Fruit fly (Drosophila melanogaster) whole organism, embryonic: ENCODE results near the gene CG5246.

Experiments
- Ada2b ChIP-seq: fragments of 200-800 bp; sonication (Bioruptor generic); IDR thresholded peaks from 2 replicates; pipeline ENCODE4 v1.3.6; 2022; ENCODE audit warnings: missing biosample characterization, missing genetic modification characterization
- Atf6 ChIP-seq: fragments of 200-800 bp; sonication (Bioruptor generic); IDR thresholded peaks from 2 replicates; pipeline ENCODE4 v1.3.6; 2022; ENCODE audit warnings: missing biosample characterization, missing genetic modification characterization
- CG10147 ChIP-seq: fragments of 200-800 bp; sonication (Bioruptor generic); optimal IDR thresholded peaks from 2 replicates; lab custom pipeline; 2019; ENCODE audit warnings: missing biosample characterization, mild to moderate bottlenecking, missing genetic modification characterization, moderate library complexity
- CG10462 ChIP-seq: fragments of 200-800 bp; sonication (Bioruptor generic); optimal IDR thresholded peaks from 2 replicates; lab custom pipeline; 2016; ENCODE audit warnings: missing biosample characterization, missing genetic modification characterization
- CG10543 ChIP-seq: fragments of 200-800 bp; sonication (Bioruptor generic); optimal IDR thresholded peaks from 3 replicates; lab custom pipeline; 2017; ENCODE audit warnings: missing biosample characterization, mild to moderate bottlenecking, missing genetic modification characterization, moderate library complexity
- CG11247 ChIP-seq: fragments of 200-800 bp; sonication (Bioruptor generic); IDR thresholded peaks from 2 replicates; pipeline ENCODE4 v1.3.6; 2022; ENCODE audit warnings: missing biosample characterization, missing genetic modification characterization
- CG11398 ChIP-seq: fragments of 200-800 bp; sonication (Bioruptor generic); optimal IDR thresholded peaks from 2 replicates; lab custom pipeline; 2016; ENCODE audit warnings: missing biosample characterization, missing genetic modification characterization
- CG13123 ChIP-seq: fragments of 200-800 bp; sonication (Bioruptor generic); optimal IDR thresholded peaks from 2 replicates; lab custom pipeline; 2016; ENCODE audit warnings: missing biosample characterization, missing genetic modification characterization
- CG13287 ChIP-seq: fragments of 200-800 bp; sonication (Bioruptor generic); IDR thresholded peaks from 2 replicates; pipeline ENCODE4 v1.3.6; 2022; ENCODE audit warnings: missing biosample characterization, missing genetic modification characterization; ENCODE audit not compliant: partially characterized antibody
- CG13296 ChIP-seq: fragments of 200-800 bp; sonication (Bioruptor generic); optimal IDR thresholded peaks from 3 replicates; lab custom pipeline; 2018; ENCODE audit warnings: missing biosample characterization, mild to moderate bottlenecking, missing genetic modification characterization
- CG13624 ChIP-seq: fragments of 200-800 bp; sonication (Bioruptor generic); optimal IDR thresholded peaks from 2 replicates; lab custom pipeline; 2016; ENCODE audit warnings: missing biosample characterization, missing genetic modification characterization
- CG1647 ChIP-seq: fragments of 200-800 bp; sonication (Bioruptor generic); optimal IDR thresholded peaks from 3 replicates; lab custom pipeline; 2016; ENCODE audit warnings: missing biosample characterization, missing genetic modification characterization
- CG16815 ChIP-seq: fragments of 200-800 bp; sonication (Bioruptor generic); optimal IDR thresholded peaks from 3 replicates; lab custom pipeline; 2017; ENCODE audit warnings: missing biosample characterization, mild to moderate bottlenecking, missing genetic modification characterization
- CG17361 ChIP-seq: fragments of 200-800 bp; sonication (Bioruptor generic); IDR thresholded peaks from 3 replicates; pipeline ENCODE4 v1.3.6; 2022; ENCODE audit warnings: missing biosample characterization, missing genetic modification characterization
- CG2712 ChIP-seq: fragments of 200-800 bp; optimal IDR thresholded peaks from 3 replicates; lab custom pipeline; 2019; ENCODE audit warnings: missing biosample characterization, mild to moderate bottlenecking, missing genetic modification characterization, moderate library complexity
- CG2889 ChIP-seq: fragments of 200-800 bp; sonication (Bioruptor generic); IDR thresholded peaks from 3 replicates; pipeline ENCODE4 v1.3.6; 2022; ENCODE audit warnings: missing biosample characterization, missing genetic modification characterization
- CG31224 ChIP-seq: fragments of 200-800 bp; sonication (Bioruptor generic); IDR thresholded peaks from 2 replicates; pipeline ENCODE4 v1.3.6; 2022; ENCODE audit warnings: missing biosample characterization, missing genetic modification characterization
- CG4707 ChIP-seq: fragments of 200-800 bp; sonication (Bioruptor generic); optimal IDR thresholded peaks from 2 replicates; lab custom pipeline; 2018; ENCODE audit warnings: missing biosample characterization, mild to moderate bottlenecking, missing genetic modification characterization, moderate library complexity
- CG6791 ChIP-seq: fragments of 200-800 bp; sonication (Bioruptor generic); IDR thresholded peaks from 3 replicates; pipeline ENCODE4 v1.3.6; 2022; ENCODE audit warnings: missing biosample characterization, missing genetic modification characterization; ENCODE audit not compliant: partially characterized antibody
- CG6854 ChIP-seq: fragments of 200-800 bp; sonication (Bioruptor generic); optimal IDR thresholded peaks from 3 replicates; lab custom pipeline; 2017; ENCODE audit warnings: missing biosample characterization, mild to moderate bottlenecking, missing genetic modification characterization
- CG8359 ChIP-seq: fragments of 200-800 bp; sonication (Bioruptor generic); optimal IDR thresholded peaks from 2 replicates; lab custom pipeline; 2017; ENCODE audit warnings: missing biosample characterization, mild to moderate bottlenecking, missing genetic modification characterization, borderline replicate concordance
- CG8765 ChIP-seq: fragments of 200-800 bp; sonication (Bioruptor generic); IDR thresholded peaks from 2 replicates; pipeline ENCODE4 v1.3.6; 2022; ENCODE audit warnings: missing biosample characterization, missing genetic modification characterization
- CG9609 ChIP-seq: fragments of 200-800 bp; sonication (Bioruptor generic); optimal IDR thresholded peaks from 3 replicates; lab custom pipeline; 2016; ENCODE audit warnings: missing biosample characterization, missing genetic modification characterization
- CG9932 ChIP-seq: fragments of 200-800 bp; sonication (Bioruptor generic); IDR thresholded peaks from 2 replicates; pipeline ENCODE4 v1.3.6; 2022; ENCODE audit warnings: missing biosample characterization, missing genetic modification characterization
- Doc2 ChIP-seq: fragments of 200-800 bp; sonication (Bioruptor generic); IDR thresholded peaks from 2 replicates; pipeline ENCODE4 v1.3.6; 2022; ENCODE audit warnings: missing biosample characterization, missing genetic modification characterization
- Hr39 ChIP-seq: fragments of >200 bp; optimal IDR thresholded peaks from 2 replicates; lab custom pipeline; 2017
- Med ChIP-seq: fragments of 200-800 bp; sonication (Bioruptor generic); peaks from one replicate; lab custom pipeline; 2016; ENCODE audit warnings: missing biosample characterization, missing genetic modification characterization, mild to moderate bottlenecking, inconsistent platforms, moderate library complexity
- Oli ChIP-seq: fragments of 200-800 bp; sonication (Bioruptor generic); optimal IDR thresholded peaks from 2 replicates; lab custom pipeline; 2018; ENCODE audit warnings: missing biosample characterization, mild to moderate bottlenecking, missing genetic modification characterization, moderate library complexity
- Scr ChIP-seq: fragments of 200-800 bp; sonication (Bioruptor generic); IDR thresholded peaks from 2 replicates; pipeline ENCODE4 v1.3.6; 2022; ENCODE audit warnings: missing biosample characterization, missing genetic modification characterization; ENCODE audit not compliant: partially characterized antibody
- crp ChIP-seq, 2 experiments: fragments of 200-800 bp; sonication (Bioruptor generic); optimal IDR thresholded peaks; 2 replicates in 1 of 2; 3 replicates in 1 of 2; lab custom pipeline; 2017; ENCODE audit warnings: missing biosample characterization in 2 of 2, missing genetic modification characterization in 2 of 2, mild to moderate bottlenecking in 1 of 2, moderate library complexity in 1 of 2
- da ChIP-seq: fragments of 200-800 bp; sonication (Bioruptor generic); optimal IDR thresholded peaks from 2 replicates; lab custom pipeline; 2016; ENCODE audit warnings: missing biosample characterization, missing genetic modification characterization
- dan ChIP-seq: fragments of 200-800 bp; sonication (Bioruptor generic); IDR thresholded peaks from 2 replicates; pipeline ENCODE4 v1.3.6; 2022; ENCODE audit warnings: missing biosample characterization, missing genetic modification characterization
- danr ChIP-seq: fragments of 200-800 bp; sonication (Bioruptor generic); IDR thresholded peaks from 2 replicates; pipeline ENCODE4 v1.3.6; 2022; ENCODE audit warnings: missing biosample characterization, missing genetic modification characterization
- ems ChIP-seq: fragments of 200-800 bp; sonication (Bioruptor generic); optimal IDR thresholded peaks from 3 replicates; lab custom pipeline; 2016; ENCODE audit warnings: missing biosample characterization, missing genetic modification characterization
- fd64A ChIP-seq: fragments of 200-800 bp; sonication (Bioruptor generic); optimal IDR thresholded peaks from 3 replicates; lab custom pipeline; 2018; ENCODE audit warnings: missing biosample characterization, mild to moderate bottlenecking, missing genetic modification characterization
- gce ChIP-seq: fragments of 200-800 bp; sonication (Bioruptor generic); IDR thresholded peaks from 3 replicates; pipeline ENCODE4 v1.3.6; 2022; ENCODE audit warnings: missing biosample characterization, missing genetic modification characterization
- gcm2 ChIP-seq: fragments of 200-800 bp; sonication (Bioruptor generic); optimal IDR thresholded peaks from 2 replicates; lab custom pipeline; 2016; ENCODE audit warnings: missing biosample characterization, missing genetic modification characterization
- insv ChIP-seq, 2 experiments: fragments of 200-800 bp; sonication (Bioruptor generic); optimal IDR thresholded peaks; 3 replicates each; lab custom pipeline; 2016 to 2018; ENCODE audit warnings: missing biosample characterization in 2 of 2, missing genetic modification characterization in 2 of 2
- lbe ChIP-seq: fragments of 200-800 bp; sonication (Bioruptor generic); optimal IDR thresholded peaks from 2 replicates; lab custom pipeline; 2016; ENCODE audit warnings: missing biosample characterization, mild to moderate bottlenecking, missing genetic modification characterization
- maf-S ChIP-seq: fragments of 200-800 bp; sonication (Bioruptor generic); optimal IDR thresholded peaks from 2 replicates; lab custom pipeline; 2016; ENCODE audit warnings: missing biosample characterization, missing genetic modification characterization
- mld ChIP-seq: fragments of 200-800 bp; sonication (Bioruptor generic); IDR thresholded peaks from 3 replicates; pipeline ENCODE4 v1.3.6; 2022; ENCODE audit warnings: missing biosample characterization, missing genetic modification characterization; ENCODE audit not compliant: partially characterized antibody
- nerfin-1 ChIP-seq: fragments of 200-800 bp; sonication (Bioruptor generic); optimal IDR thresholded peaks from 3 replicates; lab custom pipeline; 2019; ENCODE audit warnings: missing biosample characterization, mild to moderate bottlenecking, missing genetic modification characterization, moderate library complexity
- nom ChIP-seq: fragments of 200-800 bp; sonication (Bioruptor generic); optimal IDR thresholded peaks from 2 replicates; lab custom pipeline; 2017; ENCODE audit warnings: missing biosample characterization, missing genetic modification characterization, mild to moderate bottlenecking, moderate library complexity, missing genetic modification reagents
- phol ChIP-seq: fragments of 200-800 bp; sonication (Bioruptor generic); optimal IDR thresholded peaks from 3 replicates; lab custom pipeline; 2018; ENCODE audit warnings: missing biosample characterization, mild to moderate bottlenecking, missing genetic modification characterization, moderate library complexity
- pros ChIP-seq: fragments of 200-800 bp; sonication (Bioruptor generic); optimal IDR thresholded peaks from 3 replicates; lab custom pipeline; 2019; ENCODE audit warnings: missing biosample characterization, mild to moderate bottlenecking, missing genetic modification characterization, moderate library complexity
- sd ChIP-seq: fragments of 200-800 bp; sonication (Bioruptor generic); optimal IDR thresholded peaks from 3 replicates; lab custom pipeline; 2018; ENCODE audit warnings: missing biosample characterization, mild to moderate bottlenecking, missing genetic modification characterization, moderate library complexity
- sqz ChIP-seq: fragments of 200-800 bp; sonication (Bioruptor generic); optimal IDR thresholded peaks from 3 replicates; lab custom pipeline; 2018; ENCODE audit warnings: missing biosample characterization, mild to moderate bottlenecking, missing genetic modification characterization
- unpg ChIP-seq: fragments of 200-800 bp; sonication (Bioruptor generic); optimal IDR thresholded peaks from 3 replicates; lab custom pipeline; 2018; ENCODE audit warnings: missing biosample characterization, mild to moderate bottlenecking, missing genetic modification characterization, moderate library complexity
- vfl ChIP-seq: fragments of 200-800 bp; sonication (Bioruptor generic); optimal IDR thresholded peaks from 2 replicates; lab custom pipeline; 2016; ENCODE audit warnings: missing biosample characterization, missing genetic modification characterization
- vvl ChIP-seq: fragments of 200-800 bp; sonication (Bioruptor generic); IDR thresholded peaks from 2 replicates; pipeline ENCODE4 v1.3.6; 2022; ENCODE audit warnings: missing biosample characterization, missing genetic modification characterization
- zf30C ChIP-seq: fragments of 200-800 bp; sonication (Bioruptor generic); optimal IDR thresholded peaks from 3 replicates; lab custom pipeline; 2018; ENCODE audit warnings: missing biosample characterization, mild to moderate bottlenecking, missing genetic modification characterization

Gene CG5246

dm6 chr3R:17118917-17119378 lies 17.0 kb upstream of the CG5246 start (continued):
- TF ChIP-seq nerfin-1 (tag; lab: Kevin White, UChicago): no peak
- peak; percentile 50 for TF ChIP-seq CG10543 (GFP tag; lab: Kevin White, UChicago)
- TF ChIP-seq pros: peak; percentile 68
- TF ChIP-seq CG1647 (GFP tag; lab: Kevin White, UChicago): no peak
- TF ChIP-seq Med: peak; percentile 90
- no peak for TF ChIP-seq CG31224 (GFP tag; lab: Robert Waterston, UW)
- no peak for TF ChIP-seq CG16815
- no peak for TF ChIP-seq ems
- TF ChIP-seq Oli (tag; lab: Kevin White, UChicago): no peak
- TF ChIP-seq danr (GFP tag; lab: Robert Waterston, UW): no peak
- peak; percentile 41 for TF ChIP-seq nom
- TF ChIP-seq Ada2b (GFP tag; lab: Robert Waterston, UW): no peak
- TF ChIP-seq CG13287 (GFP tag; lab: Robert Waterston, UW): peak; percentile 60
- no peak for TF ChIP-seq CG2712 (tag; lab: Kevin White, UChicago)
- TF ChIP-seq CG10462 (GFP tag; lab: Kevin White, UChicago): no peak
- TF ChIP-seq CG10147: no peak
- TF ChIP-seq vfl (GFP tag; lab: Kevin White, UChicago): no peak
- TF ChIP-seq Atf6: peak; percentile 32; the same call in 1 of the 2 replicates
- TF ChIP-seq gcm2: no peak
- no peak for TF ChIP-seq da
- no peak for TF ChIP-seq CG4707 (GFP tag; lab: Kevin White, UChicago)
- no peak for TF ChIP-seq fd64A (GFP tag; lab: Kevin White, UChicago)
- TF ChIP-seq gce (GFP tag; lab: Robert Waterston, UW): 0 out of 3 replicates have a peak, but pooled peaks have one; percentile 27
- TF ChIP-seq maf-S (GFP tag; lab: Kevin White, UChicago): no peak
- peak; percentile 7 for TF ChIP-seq CG8359 (GFP tag; lab: Kevin White, UChicago)
- TF ChIP-seq CG6854: peak; percentile 11
- TF ChIP-seq CG9609 (GFP tag; lab: Kevin White, UChicago): no peak
- TF ChIP-seq CG17361: no peak
- no peak for TF ChIP-seq CG11398 (GFP tag; lab: Kevin White, UChicago)
- no peak for TF ChIP-seq CG13624
- TF ChIP-seq CG13296 (GFP tag; lab: Kevin White, UChicago): peak; percentile 18
- peak; percentile 62 for TF ChIP-seq lbe (GFP tag; lab: Kevin White, UChicago)
- TF ChIP-seq phol (tag; lab: Kevin White, UChicago): no peak
- no peak for TF ChIP-seq CG11247
- no peak for TF ChIP-seq Doc2 (GFP tag; lab: Robert Waterston, UW)
- TF ChIP-seq CG2889 (GFP tag; lab: Robert Waterston, UW): no peak
- TF ChIP-seq sd (tag; lab: Kevin White, UChicago): peak; percentile 21
- no peak for TF ChIP-seq Hr39 (lab: Kevin White, UChicago)
- peak; percentile 21; the same call in 1 of the 2 replicates for TF ChIP-seq Scr (GFP tag; lab: Robert Waterston, UW)
- no peak for TF ChIP-seq dan (GFP tag; lab: Robert Waterston, UW)
- TF ChIP-seq CG6791 (GFP tag; lab: Robert Waterston, UW): 0 out of 3 replicates have a peak, but pooled peaks have one; percentile 36
- TF ChIP-seq zf30C: no peak
- TF ChIP-seq CG8765: no peak
- peak; percentile 20 for TF ChIP-seq sqz (GFP tag; lab: Kevin White, UChicago)
- TF ChIP-seq insv (GFP tag; optimal IDR thresholded peaks at IDR 0.05; lab: Kevin White, UChicago): no peak
- no peak for TF ChIP-seq unpg (GFP tag; lab: Kevin White, UChicago)
- TF ChIP-seq CG9932 (GFP tag; lab: Robert Waterston, UW): no peak
- no peak for TF ChIP-seq vvl (GFP tag; lab: Robert Waterston, UW)
- TF ChIP-seq mld (GFP tag; lab: Robert Waterston, UW): no peak
- no peak for TF ChIP-seq CG13123
- peak in 1 of 2 experiments; percentile 70 for TF ChIP-seq crp (GFP tag; optimal IDR thresholded peaks at IDR 0.05; lab: Kevin White, UChicago)
